Comparison of ENCODE assay signal across 6 worm cellular contexts in genomic region chrII:11012532-11013179, ce11.
TF ChIP-seq lines count a peak whose summit lies in the region.

No protein-coding gene starts in this region.

TF ChIP-seq in whole organism, L4 larva, 104 proteins besides CTCF, POLR2A, EP300 and RAD21 (continues in another document):
- TF ChIP-seq lin-1 (GFP tag; IDR thresholded peaks at IDR 0.05; lab: Robert Waterston, UW) = no peak
- TF ChIP-seq ces-1 (GFP tag; optimal IDR thresholded peaks at IDR 0.05; lab: Kevin White, UChicago) = no peak
- TF ChIP-seq lim-7 (GFP tag; IDR thresholded peaks at IDR 0.05; lab: Robert Waterston, UW) = no peak
- TF ChIP-seq F10B5.3 (tag; optimal IDR thresholded peaks at IDR 0.05; lab: Kevin White, UChicago) = no peak
- no peak for TF ChIP-seq ctbp-1 (GFP tag; IDR thresholded peaks at IDR 0.05; lab: Robert Waterston, UW)
- TF ChIP-seq aha-1 (tag; lab: Kevin White, UChicago) = no peak
- no peak for TF ChIP-seq zip-2 (tag; optimal IDR thresholded peaks at IDR 0.05; lab: Kevin White, UChicago)
- TF ChIP-seq ztf-7 (tag; optimal IDR thresholded peaks at IDR 0.05; lab: Kevin White, UChicago) = no peak
- TF ChIP-seq lir-3 (tag; optimal IDR thresholded peaks at IDR 0.05; lab: Kevin White, UChicago) = no peak
- TF ChIP-seq php-3 (GFP tag; IDR thresholded peaks at IDR 0.05; lab: Robert Waterston, UW) = no peak
- no peak for TF ChIP-seq ZK546.5 (tag; optimal IDR thresholded peaks at IDR 0.05; lab: Kevin White, UChicago)
- TF ChIP-seq zag-1 (tag; optimal IDR thresholded peaks at IDR 0.05; lab: Kevin White, UChicago) = no peak
- TF ChIP-seq F44E2.7 (GFP tag; IDR thresholded peaks at IDR 0.05; lab: Robert Waterston, UW) = no peak
- no peak for TF ChIP-seq hlh-11 (tag; optimal IDR thresholded peaks at IDR 0.05; lab: Kevin White, UChicago)
- no peak for TF ChIP-seq lsy-2 (tag; optimal IDR thresholded peaks at IDR 0.05; lab: Kevin White, UChicago)
- TF ChIP-seq skn-1 (tag; optimal IDR thresholded peaks at IDR 0.05; lab: Kevin White, UChicago) = no peak
- TF ChIP-seq tra-1 (GFP tag; IDR thresholded peaks at IDR 0.05; lab: Robert Waterston, UW) = no peak

TF ChIP-seq in whole organism, early embryonic, 17 proteins besides CTCF, POLR2A, EP300 and RAD21:
- TF ChIP-seq ets-7 (tag; optimal IDR thresholded peaks at IDR 0.05; lab: Kevin White, UChicago) (no peak), hnd-1 (tag; optimal IDR thresholded peaks at IDR 0.05; lab: Kevin White, UChicago) (no peak), scrt-1 (GFP tag; IDR thresholded peaks at IDR 0.05; lab: Robert Waterston, UW) (0 out of 2 replicates have a peak, but pooled peaks have one; percentile 19)

TF ChIP-seq in whole organism, late embryonic, 69 proteins besides CTCF, POLR2A, EP300 and RAD21:
- no peak for TF ChIP-seq ets-4 (tag; optimal IDR thresholded peaks at IDR 0.05; lab: Kevin White, UChicago)
- TF ChIP-seq mec-3 (tag; optimal IDR thresholded peaks at IDR 0.05; lab: Kevin White, UChicago; ENCODE audit: borderline replicate concordance) = peak; percentile 6

TF ChIP-seq in whole organism, midembryonic, 9 proteins besides CTCF, POLR2A, EP300 and RAD21:
- TF ChIP-seq cog-1 (tag; optimal IDR thresholded peaks at IDR 0.05; lab: Kevin White, UChicago) = no peak
- TF ChIP-seq med-1 (GFP tag; optimal IDR thresholded peaks at IDR 0.05; lab: Kevin White, UChicago; ENCODE audit: insufficient read depth) = no peak
- TF ChIP-seq flt-1 (GFP tag; IDR thresholded peaks at IDR 0.05; lab: Robert Waterston, UW) = 0 out of 2 replicates have a peak, but pooled peaks have one; percentile 5
- TF ChIP-seq ztf-29 (GFP tag; IDR thresholded peaks at IDR 0.05; lab: Robert Waterston, UW) = no peak
- no peak for TF ChIP-seq klf-2 (GFP tag; conservative IDR thresholded peaks at IDR 0.05; lab: Robert Waterston, UW)
- TF ChIP-seq ref-1 (GFP tag; conservative IDR thresholded peaks at IDR 0.05; lab: Robert Waterston, UW) = no peak
- TF ChIP-seq T22C8.4 (GFP tag; IDR thresholded peaks at IDR 0.05; lab: Robert Waterston, UW) = no peak
- peak; percentile 66; the same call in 1 of the 2 replicates for TF ChIP-seq ztf-23 (GFP tag; IDR thresholded peaks at IDR 0.05; lab: Robert Waterston, UW)
- TF ChIP-seq tab-1 (GFP tag; IDR thresholded peaks at IDR 0.05; lab: Robert Waterston, UW) = 0 out of 2 replicates have a peak, but pooled peaks have one; percentile 35

TF ChIP-seq in whole organism, mixed stage, embryonic, 35 proteins besides CTCF, POLR2A, EP300 and RAD21:
- TF ChIP-seq ceh-83 (GFP tag; optimal IDR thresholded peaks at IDR 0.05; lab: Kevin White, UChicago) (peak; percentile 17), lin-13 (tag; optimal IDR thresholded peaks at IDR 0.05; lab: Kevin White, UChicago) (no peak)

TF ChIP-seq in whole organism, young adult, 124 proteins besides CTCF, POLR2A, EP300 and RAD21:
- peak; percentile 86 for TF ChIP-seq egrh-3 (GFP tag; IDR thresholded peaks at IDR 0.05; lab: Robert Waterston, UW)
- no peak for TF ChIP-seq ceh-91 (GFP tag; IDR thresholded peaks at IDR 0.05; lab: Robert Waterston, UW)
- TF ChIP-seq athp-1 (tag; optimal IDR thresholded peaks at IDR 0.05; lab: Kevin White, UChicago) = no peak
- peak; percentile 95 for TF ChIP-seq zfh-2 (GFP tag; conservative IDR thresholded peaks at IDR 0.05; lab: Robert Waterston, UW)
- TF ChIP-seq bed-1 (GFP tag; IDR thresholded peaks at IDR 0.05; lab: Robert Waterston, UW) = no peak
- TF ChIP-seq nhr-120 (GFP tag; IDR thresholded peaks at IDR 0.05; lab: Robert Waterston, UW) = no peak
